Fruit fly (Drosophila melanogaster) whole organism, embryonic: ENCODE measurements around the gene Tsp97E.

ENCODE experiments used
- Adf1 ChIP-seq: fragments of 200-800 bp; sonication (Bioruptor generic); IDR thresholded peaks from 2 replicates; pipeline ENCODE4 v1.3.6; 2022; ENCODE audit warnings: missing biosample characterization, missing genetic modification characterization
- CG12071 ChIP-seq: fragments of 200-800 bp; sonication (Bioruptor generic); optimal IDR thresholded peaks from 3 replicates; lab custom pipeline; 2018; ENCODE audit warnings: missing biosample characterization, mild to moderate bottlenecking, missing genetic modification characterization
- CG14860 ChIP-seq: fragments of 200-800 bp; sonication (Bioruptor generic); IDR thresholded peaks from 3 replicates; pipeline ENCODE4 v1.3.6; 2022; ENCODE audit warnings: missing biosample characterization, missing genetic modification characterization; ENCODE audit not compliant: partially characterized antibody
- CG15696 ChIP-seq: fragments of 200-800 bp; sonication (Bioruptor generic); optimal IDR thresholded peaks from 2 replicates; lab custom pipeline; 2019; ENCODE audit warnings: missing biosample characterization, mild to moderate bottlenecking, missing genetic modification characterization, moderate library complexity
- CG1603 ChIP-seq: fragments of 200-800 bp; sonication (Bioruptor generic); optimal IDR thresholded peaks from 2 replicates; lab custom pipeline; 2019; ENCODE audit warnings: missing biosample characterization, mild to moderate bottlenecking, missing genetic modification characterization, moderate library complexity
- CG16813 ChIP-seq: fragments of 200-800 bp; sonication (Bioruptor generic); IDR thresholded peaks from 3 replicates; pipeline ENCODE4 v1.3.6; 2022; ENCODE audit warnings: missing biosample characterization, missing genetic modification characterization; ENCODE audit not compliant: partially characterized antibody
- CG16815 ChIP-seq: fragments of 200-800 bp; sonication (Bioruptor generic); optimal IDR thresholded peaks from 3 replicates; lab custom pipeline; 2017; ENCODE audit warnings: missing biosample characterization, mild to moderate bottlenecking, missing genetic modification characterization
- CG18476 ChIP-seq: fragments of 200-800 bp; sonication (Bioruptor generic); optimal IDR thresholded peaks from 2 replicates; lab custom pipeline; 2016; ENCODE audit warnings: missing biosample characterization, mild to moderate bottlenecking, missing genetic modification characterization
- CG2120 ChIP-seq: fragments of 200-800 bp; sonication (Bioruptor generic); optimal IDR thresholded peaks from 3 replicates; lab custom pipeline; 2016; ENCODE audit warnings: missing biosample characterization, missing genetic modification characterization
- CG2889 ChIP-seq: fragments of 200-800 bp; sonication (Bioruptor generic); IDR thresholded peaks from 3 replicates; pipeline ENCODE4 v1.3.6; 2022; ENCODE audit warnings: missing biosample characterization, missing genetic modification characterization
- CG33213 ChIP-seq: fragments of 200-800 bp; sonication (Bioruptor generic); optimal IDR thresholded peaks from 3 replicates; lab custom pipeline; 2016; ENCODE audit warnings: missing biosample characterization, missing genetic modification characterization
- CG34224 ChIP-seq: fragments of 200-800 bp; sonication (Bioruptor generic); IDR thresholded peaks from 3 replicates; pipeline ENCODE4 v1.3.6; 2022; ENCODE audit warnings: missing biosample characterization, missing genetic modification characterization; ENCODE audit not compliant: partially characterized antibody
- CG3838 ChIP-seq: fragments of 200-800 bp; sonication (Bioruptor generic); optimal IDR thresholded peaks from 3 replicates; lab custom pipeline; 2016; ENCODE audit warnings: missing biosample characterization, missing genetic modification characterization
- CG4820 ChIP-seq: fragments of 200-800 bp; sonication (Bioruptor generic); optimal IDR thresholded peaks from 3 replicates; lab custom pipeline; 2016; ENCODE audit warnings: missing biosample characterization, missing genetic modification characterization
- CG4854 ChIP-seq: fragments of 200-800 bp; sonication (Bioruptor generic); optimal IDR thresholded peaks from 2 replicates; lab custom pipeline; 2016; ENCODE audit warnings: missing biosample characterization, missing genetic modification characterization, inconsistent platforms
- CG6654 ChIP-seq: fragments of 200-800 bp; sonication (Bioruptor generic); optimal IDR thresholded peaks from 2 replicates; lab custom pipeline; 2017; ENCODE audit warnings: missing biosample characterization, mild to moderate bottlenecking, missing genetic modification characterization
- CG6813 ChIP-seq: fragments of 200-800 bp; sonication (Bioruptor generic); optimal IDR thresholded peaks from 2 replicates; lab custom pipeline; 2017; ENCODE audit warnings: missing biosample characterization, missing genetic modification characterization, mild to moderate bottlenecking, moderate library complexity, missing genetic modification reagents
- CG7271 ChIP-seq: fragments of 200-800 bp; sonication (Bioruptor generic); optimal IDR thresholded peaks from 2 replicates; lab custom pipeline; 2018; ENCODE audit warnings: missing biosample characterization, mild to moderate bottlenecking, missing genetic modification characterization, moderate library complexity
- CG8290 ChIP-seq, 3 experiments: fragments of 200-800 bp; sonication (Bioruptor generic); optimal IDR thresholded peaks; 2 replicates each; lab custom pipeline; 2016 to 2019; ENCODE audit warnings: missing biosample characterization in 3 of 3, missing genetic modification characterization in 3 of 3, mild to moderate bottlenecking in 2 of 3, moderate library complexity in 1 of 3
- CG8388 ChIP-seq: fragments of 200-800 bp; sonication (Bioruptor generic); optimal IDR thresholded peaks from 2 replicates; lab custom pipeline; 2019; ENCODE audit warnings: missing biosample characterization, mild to moderate bottlenecking, missing genetic modification characterization, moderate library complexity
- D19B ChIP-seq: fragments of 200-800 bp; sonication (Bioruptor generic); optimal IDR thresholded peaks from 2 replicates; lab custom pipeline; 2017; ENCODE audit warnings: missing biosample characterization, mild to moderate bottlenecking, missing genetic modification characterization
- Dad ChIP-seq: fragments of 200-800 bp; sonication (Bioruptor generic); optimal IDR thresholded peaks from 3 replicates; lab custom pipeline; 2016; ENCODE audit warnings: missing biosample characterization, missing genetic modification characterization
- Deaf1 ChIP-seq: fragments of 200-800 bp; optimal IDR thresholded peaks from 3 replicates; lab custom pipeline; 2019; ENCODE audit warnings: missing biosample characterization, mild to moderate bottlenecking, missing genetic modification characterization, moderate library complexity
- Ets65A ChIP-seq: fragments of 200-800 bp; sonication (Bioruptor generic); peaks from one replicate; lab custom pipeline; 2016; ENCODE audit warnings: missing biosample characterization, missing genetic modification characterization
- Ets97D ChIP-seq: fragments of 200-800 bp; sonication (Bioruptor generic); optimal IDR thresholded peaks from 3 replicates; lab custom pipeline; 2016; ENCODE audit warnings: missing biosample characterization, missing genetic modification characterization
- Fer2 ChIP-seq: fragments of 200-800 bp; sonication (Bioruptor generic); optimal IDR thresholded peaks from 2 replicates; lab custom pipeline; 2018; ENCODE audit warnings: missing biosample characterization, mild to moderate bottlenecking, missing genetic modification characterization, moderate library complexity
- HLH4C ChIP-seq: fragments of 200-800 bp; sonication (Bioruptor generic); IDR thresholded peaks from 3 replicates; pipeline ENCODE4 v1.3.6; 2022; ENCODE audit warnings: missing biosample characterization, missing genetic modification characterization; ENCODE audit not compliant: partially characterized antibody
- MBD-R2 ChIP-seq: fragments of 200-800 bp; sonication (Bioruptor generic); IDR thresholded peaks from 2 replicates; pipeline ENCODE4 v1.3.6; 2022; ENCODE audit warnings: missing biosample characterization, missing genetic modification characterization
- Med ChIP-seq: fragments of 200-800 bp; sonication (Bioruptor generic); peaks from one replicate; lab custom pipeline; 2016; ENCODE audit warnings: missing biosample characterization, missing genetic modification characterization, mild to moderate bottlenecking, inconsistent platforms, moderate library complexity
- Mrtf ChIP-seq: fragments of 200-800 bp; sonication (Bioruptor generic); IDR thresholded peaks from 3 replicates; pipeline ENCODE4 v1.3.6; 2022; ENCODE audit warnings: missing biosample characterization, missing genetic modification characterization
- Myb ChIP-seq: fragments of 200-800 bp; sonication (Bioruptor generic); optimal IDR thresholded peaks from 2 replicates; lab custom pipeline; 2016; ENCODE audit warnings: missing biosample characterization, missing genetic modification characterization
- PHDP ChIP-seq: fragments of 200-800 bp; sonication (Bioruptor generic); optimal IDR thresholded peaks from 3 replicates; lab custom pipeline; 2018; ENCODE audit warnings: missing biosample characterization, mild to moderate bottlenecking, missing genetic modification characterization, moderate library complexity
- Sry-β ChIP-seq: fragments of 200-800 bp; sonication (Bioruptor generic); optimal IDR thresholded peaks from 2 replicates; lab custom pipeline; 2018; ENCODE audit warnings: missing biosample characterization, mild to moderate bottlenecking, missing genetic modification characterization, moderate library complexity
- Usf ChIP-seq: fragments of 200-800 bp; sonication (Bioruptor generic); optimal IDR thresholded peaks from 2 replicates; lab custom pipeline; 2017; ENCODE audit warnings: missing genotype, missing biosample characterization, missing genetic modification characterization
- YL-1 ChIP-seq: fragments of 200-800 bp; sonication (Bioruptor generic); optimal IDR thresholded peaks from 3 replicates; lab custom pipeline; 2017; ENCODE audit warnings: missing biosample characterization, mild to moderate bottlenecking, missing genetic modification characterization
- ab ChIP-seq: fragments of 200-800 bp; sonication (Bioruptor generic); optimal IDR thresholded peaks from 2 replicates; lab custom pipeline; 2016; ENCODE audit warnings: missing biosample characterization, missing genetic modification characterization
- bab2 ChIP-seq: fragments of 200-800 bp; sonication (Bioruptor generic); optimal IDR thresholded peaks from 2 replicates; lab custom pipeline; 2016; ENCODE audit warnings: missing biosample characterization, missing genetic modification characterization
- bbx ChIP-seq: fragments of 200-800 bp; sonication (Bioruptor generic); IDR thresholded peaks from 2 replicates; pipeline ENCODE4 v1.3.6; 2022; ENCODE audit warnings: missing biosample characterization, missing genetic modification characterization; ENCODE audit not compliant: partially characterized antibody
- disco-r ChIP-seq: fragments of 200-800 bp; sonication (Bioruptor generic); optimal IDR thresholded peaks from 2 replicates; lab custom pipeline; 2016; ENCODE audit warnings: missing biosample characterization, missing genetic modification characterization
- en ChIP-seq: fragments of 200-800 bp; sonication (Bioruptor generic); optimal IDR thresholded peaks from 2 replicates; lab custom pipeline; 2016; ENCODE audit warnings: missing biosample characterization, missing genetic modification characterization
- fd102C ChIP-seq: fragments of 200-800 bp; sonication (Bioruptor generic); optimal IDR thresholded peaks from 2 replicates; lab custom pipeline; 2018; ENCODE audit warnings: missing biosample characterization, mild to moderate bottlenecking, missing genetic modification characterization, moderate library complexity
- gsb-n ChIP-seq: fragments of 200-800 bp; sonication (Bioruptor generic); optimal IDR thresholded peaks from 3 replicates; lab custom pipeline; 2018; ENCODE audit warnings: missing biosample characterization, mild to moderate bottlenecking, missing genetic modification characterization
- onecut ChIP-seq: fragments of 200-800 bp; sonication (Bioruptor generic); IDR thresholded peaks from 2 replicates; pipeline ENCODE4 v1.3.6; 2022; ENCODE audit warnings: missing biosample characterization, missing genetic modification characterization
- pnt ChIP-seq: fragments of 200-800 bp; sonication (Bioruptor generic); optimal IDR thresholded peaks from 3 replicates; lab custom pipeline; 2016; ENCODE audit warnings: missing biosample characterization, missing genetic modification characterization
- tll ChIP-seq, 2 experiments: fragments of 200-800 bp in 1 of 2; fragments of >200 bp in 1 of 2; sonication (Bioruptor generic) in 1 of 2; optimal IDR thresholded peaks; 2 replicates each; lab custom pipeline; 2017 to 2019; ENCODE audit warnings: missing biosample characterization in 2 of 2, missing genetic modification characterization in 2 of 2, mild to moderate bottlenecking in 1 of 2, moderate library complexity in 1 of 2
- tx ChIP-seq: fragments of 200-800 bp; sonication (Bioruptor generic); optimal IDR thresholded peaks from 2 replicates; lab custom pipeline; 2016; ENCODE audit warnings: missing biosample characterization, missing genetic modification characterization
- vvl ChIP-seq: fragments of 200-800 bp; sonication (Bioruptor generic); IDR thresholded peaks from 2 replicates; pipeline ENCODE4 v1.3.6; 2022; ENCODE audit warnings: missing biosample characterization, missing genetic modification characterization
- wor ChIP-seq: fragments of 200-800 bp; sonication (Bioruptor generic); IDR thresholded peaks from 2 replicates; pipeline ENCODE4 v1.3.6; 2022; ENCODE audit warnings: missing biosample characterization, missing genetic modification characterization
- z ChIP-seq: fragments of 200-800 bp; sonication (Bioruptor generic); IDR thresholded peaks from 3 replicates; pipeline ENCODE4 v1.3.6; 2022; ENCODE audit warnings: missing biosample characterization, missing genetic modification characterization
- zf30C ChIP-seq: fragments of 200-800 bp; sonication (Bioruptor generic); optimal IDR thresholded peaks from 3 replicates; lab custom pipeline; 2018; ENCODE audit warnings: missing biosample characterization, mild to moderate bottlenecking, missing genetic modification characterization

Tsp97E gene

dm6 chr3R:26947296-26947880, 17.2 kb downstream of the Tsp97E start, which contains the start of gene Spag1 (continued):
- TF ChIP-seq onecut (GFP tag; lab: Robert Waterston, UW), result no peak
- TF ChIP-seq pnt (GFP tag; lab: Kevin White, UChicago), result no peak
- TF ChIP-seq disco-r (GFP tag; lab: Kevin White, UChicago), result no peak
- TF ChIP-seq Deaf1 (tag; lab: Kevin White, UChicago), result no peak
- no peak for TF ChIP-seq CG6654 (GFP tag; lab: Kevin White, UChicago)
- no peak for TF ChIP-seq CG4854 (GFP tag; lab: Kevin White, UChicago)
- peak; percentile 51 for TF ChIP-seq Med (GFP tag; lab: Kevin White, UChicago)
- no peak for TF ChIP-seq CG2889 (GFP tag; lab: Robert Waterston, UW)
- TF ChIP-seq D19B (GFP tag; lab: Kevin White, UChicago), result no peak
- TF ChIP-seq CG15696 (tag; lab: Kevin White, UChicago), result no peak
- no peak for TF ChIP-seq Fer2 (tag; lab: Kevin White, UChicago)
- no peak for TF ChIP-seq CG7271 (tag; lab: Kevin White, UChicago)
- TF ChIP-seq fd102C (GFP tag; lab: Kevin White, UChicago), result peak; percentile 0
- TF ChIP-seq MBD-R2 (GFP tag; lab: Robert Waterston, UW), result no peak
- TF ChIP-seq PHDP (tag; lab: Kevin White, UChicago), result peak; percentile 30
- no peak for TF ChIP-seq CG3838 (GFP tag; lab: Kevin White, UChicago)
- peak; percentile 6 for TF ChIP-seq CG6813 (GFP tag; lab: Kevin White, UChicago)
- TF ChIP-seq zf30C (GFP tag; lab: Kevin White, UChicago), result no peak
- no peak for TF ChIP-seq Myb (GFP tag; lab: Kevin White, UChicago)
- peak; percentile 14 for TF ChIP-seq CG8388
- no peak for TF ChIP-seq Adf1
- TF ChIP-seq Dad (GFP tag; lab: Kevin White, UChicago), result no peak
- TF ChIP-seq z (GFP tag; lab: Robert Waterston, UW), result no peak
- no peak for TF ChIP-seq tll (GFP tag; optimal IDR thresholded peaks at IDR 0.05; lab: Kevin White, UChicago)
- TF ChIP-seq CG4820 (GFP tag; lab: Kevin White, UChicago), result no peak
- TF ChIP-seq Sry-β, result no peak
- peak; percentile 80 for TF ChIP-seq HLH4C (GFP tag; lab: Robert Waterston, UW)
- TF ChIP-seq CG33213 (GFP tag; lab: Kevin White, UChicago), result no peak
- peak; percentile 82 for TF ChIP-seq CG34224
- TF ChIP-seq wor (GFP tag; lab: Robert Waterston, UW), result no peak
- peak; percentile 77 for TF ChIP-seq CG14860 (GFP tag; lab: Robert Waterston, UW)
- no peak for TF ChIP-seq Mrtf (GFP tag; lab: Robert Waterston, UW)
- TF ChIP-seq Usf (GFP tag; lab: Kevin White, UChicago), result no peak
- TF ChIP-seq CG2120 (GFP tag; lab: Kevin White, UChicago), result no peak
- TF ChIP-seq CG8290 (GFP tag; optimal IDR thresholded peaks at IDR 0.05; lab: Kevin White, UChicago), result no peak
- TF ChIP-seq CG8290 (tag; optimal IDR thresholded peaks at IDR 0.05; lab: Kevin White, UChicago), result no peak
- no peak for TF ChIP-seq en
- no peak for TF ChIP-seq YL-1
- no peak for TF ChIP-seq CG1603
- TF ChIP-seq gsb-n, result no peak
- TF ChIP-seq CG16813 (GFP tag; lab: Robert Waterston, UW), result peak; percentile 86
- no peak for TF ChIP-seq CG16815 (GFP tag; lab: Kevin White, UChicago)
- TF ChIP-seq bbx (GFP tag; lab: Robert Waterston, UW), result peak; percentile 88
- no peak for TF ChIP-seq CG18476 (GFP tag; lab: Kevin White, UChicago)
- TF ChIP-seq ab (GFP tag; lab: Kevin White, UChicago), result no peak
- TF ChIP-seq Ets97D (GFP tag; lab: Kevin White, UChicago), result no peak
- peak; percentile 16; the same call in 1 of the 2 replicates for TF ChIP-seq vvl (GFP tag; lab: Robert Waterston, UW)
- TF ChIP-seq CG12071 (GFP tag; lab: Kevin White, UChicago), result no peak
- TF ChIP-seq bab2, result no peak
- TF ChIP-seq Ets65A, result no peak
- no peak for TF ChIP-seq tx
